Worm (Caenorhabditis elegans) whole organism, L3 larva: Measurements from ENCODE around the gene srh-95.
A peak's percentile ranks its signal among the peaks of the same experiment; 100 is the strongest.

Experiments
- ZK546.5 ChIP-seq: sonication (generic microtip); optimal IDR thresholded peaks from 2 replicates; lab custom pipeline; 2017; ENCODE audit warnings: missing biosample characterization, missing genetic modification characterization
- ama-1 ChIP-seq: fragments of 150-350 bp; optimal IDR thresholded peaks from 2 replicates; lab custom pipeline; 2018
- elt-2 ChIP-seq: sonication (generic microtip); optimal IDR thresholded peaks from 2 replicates; lab custom pipeline; 2016; ENCODE audit warnings: missing genetic modification reagents, mild to moderate bottlenecking, missing genetic modification characterization, missing compliant biosample characterization
- fkh-2 ChIP-seq: fragments of 150-350 bp; optimal IDR thresholded peaks from 2 replicates; lab custom pipeline; 2014; ENCODE audit warnings: missing biosample characterization, missing genetic modification reagents, missing genetic modification characterization
- lin-39 ChIP-seq: fragments of 150-350 bp; optimal IDR thresholded peaks from 2 replicates; lab custom pipeline; 2018; ENCODE audit warnings: missing biosample characterization, missing genetic modification reagents, missing genetic modification characterization
- mml-1 ChIP-seq: fragments of 150-350 bp; sonication (generic microtip); optimal IDR thresholded peaks from 3 replicates; lab custom pipeline; 2014; ENCODE audit warnings: missing biosample characterization, missing genetic modification characterization
- nhr-11 ChIP-seq: fragments of 150-350 bp; optimal IDR thresholded peaks from 2 replicates; lab custom pipeline; 2014; ENCODE audit warnings: missing biosample characterization, missing genetic modification characterization
- nhr-237 ChIP-seq: fragments of 150-350 bp; optimal IDR thresholded peaks from 2 replicates; lab custom pipeline; 2014; ENCODE audit warnings: missing biosample characterization, missing genetic modification characterization
- nhr-43 ChIP-seq: sonication (generic microtip); optimal IDR thresholded peaks from 2 replicates; lab custom pipeline; 2016; ENCODE audit warnings: mild to moderate bottlenecking, missing genetic modification characterization, missing compliant biosample characterization; ENCODE audit not compliant: poor library complexity, severe bottlenecking
- nhr-76 ChIP-seq: fragments of 150-350 bp; sonication (generic microtip); optimal IDR thresholded peaks from 5 replicates; lab custom pipeline; 2014; ENCODE audit warnings: missing biosample characterization, missing genetic modification characterization
- pqm-1 ChIP-seq: fragments of 150-350 bp; optimal IDR thresholded peaks from 2 replicates; lab custom pipeline; 2017; ENCODE audit warnings: missing biosample characterization, missing genetic modification characterization, inconsistent platforms
- zag-1 ChIP-seq: fragments of 150-350 bp; optimal IDR thresholded peaks from 2 replicates; lab custom pipeline; 2014; ENCODE audit warnings: missing biosample characterization, missing genetic modification characterization

The srh-95 gene

DNA sequence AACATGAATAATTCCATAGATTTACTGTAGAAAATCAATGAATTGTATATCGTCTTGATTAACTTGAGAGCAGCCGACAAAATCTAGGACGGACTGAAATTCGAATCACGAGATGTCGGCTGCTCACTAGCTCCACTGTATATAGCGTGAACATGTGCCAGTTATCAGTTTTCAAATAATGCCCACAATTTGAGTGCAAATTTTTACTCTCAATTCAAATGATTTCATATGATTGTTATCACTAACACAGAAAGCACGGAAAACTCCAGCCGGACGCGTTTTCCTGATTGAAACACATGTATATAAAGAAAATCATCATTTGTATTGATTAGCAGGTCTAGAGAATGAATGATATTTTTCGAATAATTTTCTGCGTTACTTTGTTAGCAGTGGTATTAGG, 45.7 kb downstream of the srh-95 start, which contains the start of gene oac-5:
Gene oac-5 (plus strand): TSS at position 301 of the 400 bp plus-strand sequence.
- TF ChIP-seq pqm-1 (tag; lab: Kevin White, UChicago) (peak; percentile 12), lin-39 (tag; lab: Kevin White, UChicago) (no peak), elt-2 (tag; lab: Kevin White, UChicago) (peak; percentile 42)

DNA sequence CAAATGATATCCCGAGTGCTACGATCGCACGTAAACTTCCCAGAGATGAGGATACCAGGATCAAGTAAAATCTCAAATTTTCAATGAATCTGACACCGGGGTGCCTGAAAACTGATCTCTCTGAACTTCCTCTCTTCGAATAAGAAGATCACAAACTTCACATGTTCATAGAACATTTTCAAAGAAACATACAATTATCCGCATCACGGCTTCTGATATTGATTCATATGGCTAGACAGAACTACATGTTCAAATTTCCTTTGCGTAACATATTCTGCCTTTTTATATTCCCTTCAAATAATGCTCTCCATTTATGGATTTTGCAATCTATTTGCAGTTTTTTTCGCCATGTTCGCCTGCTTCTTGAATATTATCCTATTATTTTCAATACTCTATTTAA, 50.4 kb downstream of the srh-95 start, which contains the start of gene srbc-83:
Gene srbc-83 (plus strand): TSS at position 301 of the 400 bp plus-strand sequence.
- TF ChIP-seq lin-39 (tag; lab: Kevin White, UChicago) (no peak), ama-1 (lab: Kevin White, UChicago) (no peak), nhr-43 (tag; lab: Kevin White, UChicago) (no peak), nhr-11 (tag; lab: Kevin White, UChicago) (no peak), nhr-76 (no peak), fkh-2 (no peak), zag-1 (tag; lab: Kevin White, UChicago) (no peak), nhr-237 (no peak), mml-1 (tag; lab: Kevin White, UChicago) (no peak), elt-2 (tag; lab: Kevin White, UChicago) (no peak), ZK546.5 (no peak)
